Worm (Caenorhabditis elegans) whole organism, L3 larva: ENCODE results near the gene Y41C4A.8.

ENCODE experiments used
- R02D3.7 ChIP-seq: fragments of 150-350 bp; optimal IDR thresholded peaks from 2 replicates; lab custom pipeline; 2014; ENCODE audit warnings: missing biosample characterization, missing genetic modification characterization
- ZK546.5 ChIP-seq: sonication (generic microtip); optimal IDR thresholded peaks from 2 replicates; lab custom pipeline; 2017; ENCODE audit warnings: missing biosample characterization, missing genetic modification characterization
- aly-2 ChIP-seq: fragments of 150-350 bp; optimal IDR thresholded peaks from 2 replicates; lab custom pipeline; 2014; ENCODE audit warnings: missing biosample characterization, missing genetic modification characterization
- ceh-16 ChIP-seq: sonication (generic microtip); optimal IDR thresholded peaks from 2 replicates; lab custom pipeline; 2017; ENCODE audit warnings: missing biosample characterization, missing genetic modification characterization
- ceh-28 ChIP-seq: fragments of 150-350 bp; optimal IDR thresholded peaks from 2 replicates; lab custom pipeline; 2014; ENCODE audit warnings: missing biosample characterization, missing genetic modification reagents, missing genetic modification characterization
- ceh-82 ChIP-seq: fragments of 150-350 bp; optimal IDR thresholded peaks from 2 replicates; lab custom pipeline; 2014; ENCODE audit warnings: missing biosample characterization, missing genetic modification characterization
- ceh-9 ChIP-seq: sonication (generic microtip); optimal IDR thresholded peaks from 2 replicates; lab custom pipeline; 2018; ENCODE audit warnings: missing biosample characterization, missing genetic modification characterization
- daf-12 ChIP-seq: fragments of 150-350 bp; optimal IDR thresholded peaks from 2 replicates; lab custom pipeline; 2014; ENCODE audit warnings: missing biosample characterization, missing genetic modification reagents, missing genetic modification characterization
- egl-27 ChIP-seq: sonication (generic microtip); optimal IDR thresholded peaks from 4 replicates; lab custom pipeline; 2017; ENCODE audit warnings: missing biosample characterization, missing genetic modification reagents, missing genetic modification characterization
- egl-5 ChIP-seq: fragments of 150-350 bp; optimal IDR thresholded peaks from 2 replicates; lab custom pipeline; 2017; ENCODE audit warnings: missing biosample characterization, missing genetic modification reagents, missing genetic modification characterization, inconsistent platforms
- elt-2 ChIP-seq: sonication (generic microtip); optimal IDR thresholded peaks from 2 replicates; lab custom pipeline; 2016; ENCODE audit warnings: missing genetic modification reagents, mild to moderate bottlenecking, missing genetic modification characterization, missing compliant biosample characterization
- elt-3 ChIP-seq, 3 experiments: fragments of 150-350 bp in 1 of 3; sonication (generic microtip) in 2 of 3; optimal IDR thresholded peaks; 2 replicates in 2 of 3; 4 replicates in 1 of 3; lab custom pipeline; 2014 to 2017; ENCODE audit warnings: missing biosample characterization in 3 of 3, missing genetic modification characterization in 3 of 3
- eor-1 ChIP-seq, 2 experiments: fragments of 150-350 bp; optimal IDR thresholded peaks; 2 replicates each; lab custom pipeline; 2014 to 2018; ENCODE audit warnings: missing biosample characterization in 2 of 2, missing genetic modification characterization in 2 of 2
- fkh-10 ChIP-seq: sonication (generic microtip); optimal IDR thresholded peaks from 2 replicates; lab custom pipeline; 2017; ENCODE audit warnings: missing biosample characterization, missing genetic modification reagents, missing genetic modification characterization
- fkh-2 ChIP-seq: fragments of 150-350 bp; optimal IDR thresholded peaks from 2 replicates; lab custom pipeline; 2014; ENCODE audit warnings: missing biosample characterization, missing genetic modification reagents, missing genetic modification characterization
- hmg-11 ChIP-seq: sonication (generic microtip); optimal IDR thresholded peaks from 2 replicates; lab custom pipeline; 2016; ENCODE audit warnings: missing genetic modification characterization, missing compliant biosample characterization
- jun-1 ChIP-seq: fragments of 150-350 bp; optimal IDR thresholded peaks from 2 replicates; lab custom pipeline; 2014; ENCODE audit warnings: missing biosample characterization, missing genetic modification reagents, missing genetic modification characterization
- lin-15B ChIP-seq: fragments of 150-350 bp; optimal IDR thresholded peaks from 2 replicates; lab custom pipeline; 2014; ENCODE audit warnings: missing biosample characterization, missing genetic modification characterization
- lin-39 ChIP-seq: fragments of 150-350 bp; optimal IDR thresholded peaks from 2 replicates; lab custom pipeline; 2018; ENCODE audit warnings: missing biosample characterization, missing genetic modification reagents, missing genetic modification characterization
- lsy-12 ChIP-seq: sonication (generic microtip); optimal IDR thresholded peaks from 2 replicates; lab custom pipeline; 2016; ENCODE audit warnings: mild to moderate bottlenecking, missing genetic modification characterization, missing compliant biosample characterization
- mml-1 ChIP-seq: fragments of 150-350 bp; sonication (generic microtip); optimal IDR thresholded peaks from 3 replicates; lab custom pipeline; 2014; ENCODE audit warnings: missing biosample characterization, missing genetic modification characterization
- nhr-11 ChIP-seq: fragments of 150-350 bp; optimal IDR thresholded peaks from 2 replicates; lab custom pipeline; 2014; ENCODE audit warnings: missing biosample characterization, missing genetic modification characterization
- nhr-12 ChIP-seq: fragments of 150-350 bp; optimal IDR thresholded peaks from 2 replicates; lab custom pipeline; 2014; ENCODE audit warnings: missing biosample characterization, missing genetic modification characterization
- nhr-23 ChIP-seq: fragments of 150-350 bp; optimal IDR thresholded peaks from 2 replicates; lab custom pipeline; 2014; ENCODE audit warnings: missing biosample characterization, missing genetic modification reagents, missing genetic modification characterization
- nhr-237 ChIP-seq: fragments of 150-350 bp; optimal IDR thresholded peaks from 2 replicates; lab custom pipeline; 2014; ENCODE audit warnings: missing biosample characterization, missing genetic modification characterization
- nhr-28 ChIP-seq: fragments of 150-350 bp; optimal IDR thresholded peaks from 2 replicates; lab custom pipeline; 2014; ENCODE audit warnings: missing biosample characterization, missing genetic modification characterization
- nhr-76 ChIP-seq: fragments of 150-350 bp; sonication (generic microtip); optimal IDR thresholded peaks from 5 replicates; lab custom pipeline; 2014; ENCODE audit warnings: missing biosample characterization, missing genetic modification characterization
- nhr-77 ChIP-seq: fragments of 150-350 bp; optimal IDR thresholded peaks from 2 replicates; lab custom pipeline; 2014; ENCODE audit warnings: missing biosample characterization, missing genetic modification characterization
- pha-4 ChIP-seq: fragments of 150-350 bp; optimal IDR thresholded peaks from 2 replicates; lab custom pipeline; 2014; ENCODE audit warnings: missing biosample characterization, missing genetic modification reagents, missing genetic modification characterization
- pqm-1 ChIP-seq: fragments of 150-350 bp; optimal IDR thresholded peaks from 2 replicates; lab custom pipeline; 2017; ENCODE audit warnings: missing biosample characterization, missing genetic modification characterization, inconsistent platforms
- snpc-4 ChIP-seq: fragments of 150-350 bp; optimal IDR thresholded peaks from 2 replicates; lab custom pipeline; 2014; ENCODE audit warnings: missing biosample characterization, missing genetic modification characterization
- tbx-2 ChIP-seq: sonication (generic microtip); optimal IDR thresholded peaks from 2 replicates; lab custom pipeline; 2016; ENCODE audit warnings: mild to moderate bottlenecking, missing genetic modification characterization, missing compliant biosample characterization
- unc-39 ChIP-seq: sonication (generic microtip); optimal IDR thresholded peaks from 4 replicates; lab custom pipeline; 2017; ENCODE audit warnings: missing biosample characterization, missing genetic modification characterization
- ztf-4 ChIP-seq: fragments of 150-350 bp; optimal IDR thresholded peaks from 2 replicates; lab custom pipeline; 2014; ENCODE audit warnings: missing biosample characterization, missing genetic modification characterization

Y41C4A.8 gene

DNA sequence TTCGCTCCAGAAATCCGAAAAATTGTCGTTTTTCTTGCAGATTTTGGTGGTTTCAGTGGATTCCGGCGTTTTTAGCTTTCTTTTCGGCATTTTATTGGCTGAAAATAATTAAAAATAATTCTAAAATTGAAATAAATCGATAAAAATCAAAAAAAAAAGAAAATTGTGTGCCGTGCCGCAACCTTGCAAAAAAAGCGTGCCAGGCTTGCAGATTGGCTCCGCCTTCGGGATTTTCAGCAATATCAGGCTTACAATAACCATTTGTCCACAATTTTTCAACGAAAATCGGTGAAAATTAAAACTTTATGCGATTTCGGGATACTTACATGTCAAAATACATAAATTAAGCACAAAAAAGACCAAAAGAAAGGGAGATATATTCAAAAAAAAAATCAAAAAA is 9.9 kb upstream of the Y41C4A.8 start, which contains the start of gene Y41C4A.9:
Gene Y41C4A.9, minus strand, starts transcription at position 98 of the 400 bp plus-strand sequence.
- TF ChIP-seq lin-15B (tag; lab: Kevin White, UChicago) (no peak), mml-1 (no peak)

- TF ChIP-seq nhr-23 (peak; percentile 15), nhr-11 (tag; lab: Kevin White, UChicago) (no peak), ceh-82 (tag; lab: Kevin White, UChicago) (no peak), ceh-28 (tag; lab: Kevin White, UChicago) (peak; percentile 13)
These were observed 2.0 kb downstream of the Y41C4A.8 start, which contains the start of gene col-96 for ce11 chrIII:11706665-11707064. Gene col-96, minus strand, starts transcription at chrIII:11706765.

DNA sequence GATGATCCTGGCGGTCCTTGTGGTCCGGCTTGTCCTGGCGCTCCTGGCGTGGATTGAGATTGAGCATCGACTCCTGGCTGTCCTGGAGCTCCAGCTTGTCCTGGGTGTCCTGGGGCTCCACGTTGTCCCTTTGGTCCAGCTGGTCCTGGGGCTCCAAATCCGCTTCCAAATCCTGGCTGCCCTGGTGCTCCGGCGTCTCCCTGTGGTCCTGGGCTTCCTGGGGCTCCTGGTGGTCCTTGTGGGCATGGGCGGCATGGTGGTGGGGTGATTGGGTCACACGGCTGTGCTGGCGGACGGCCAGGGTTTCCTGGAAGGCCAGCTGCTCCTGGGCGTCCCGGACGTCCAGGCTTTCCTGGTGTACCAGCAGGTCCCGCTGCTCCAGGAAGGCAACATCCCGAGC is 2.7 kb downstream of the Y41C4A.8 start:
- TF ChIP-seq ceh-9 (tag; lab: Kevin White, UChicago) (no peak), aly-2 (tag; lab: Kevin White, UChicago) (no peak), nhr-76 (no peak)

DNA sequence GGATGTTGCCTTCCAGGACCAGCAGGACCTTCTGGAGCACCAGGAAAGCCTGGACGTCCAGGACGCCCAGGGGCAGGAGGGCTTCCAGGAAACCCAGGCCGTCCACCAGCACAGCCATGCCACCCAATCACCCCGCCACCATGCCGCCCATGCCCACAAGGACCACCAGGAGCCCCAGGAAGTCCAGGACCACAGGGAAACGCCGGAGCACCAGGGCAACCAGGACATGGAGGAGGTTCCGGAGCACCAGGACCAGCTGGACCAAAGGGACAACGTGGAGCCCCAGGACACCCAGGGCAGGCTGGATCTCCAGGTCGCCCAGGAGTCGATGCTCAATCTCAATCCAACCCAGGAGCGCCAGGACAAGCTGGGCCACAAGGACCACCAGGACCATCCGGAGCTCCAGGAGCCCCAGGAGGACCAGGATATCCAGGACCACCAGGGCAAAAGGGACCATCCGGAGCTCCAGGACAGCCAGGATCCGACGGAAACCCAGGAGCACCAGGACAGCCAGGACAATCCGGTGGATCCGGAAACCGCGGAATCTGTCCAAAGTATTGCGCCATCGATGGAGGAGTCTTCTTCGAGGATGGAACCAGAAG is 4.1 kb downstream of the Y41C4A.8 start:
- TF ChIP-seq nhr-237 (tag; lab: Kevin White, UChicago) (no peak), nhr-12 (tag; lab: Kevin White, UChicago) (no peak), nhr-77 (no peak), mml-1 (no peak), aly-2 (tag; lab: Kevin White, UChicago) (no peak)

DNA sequence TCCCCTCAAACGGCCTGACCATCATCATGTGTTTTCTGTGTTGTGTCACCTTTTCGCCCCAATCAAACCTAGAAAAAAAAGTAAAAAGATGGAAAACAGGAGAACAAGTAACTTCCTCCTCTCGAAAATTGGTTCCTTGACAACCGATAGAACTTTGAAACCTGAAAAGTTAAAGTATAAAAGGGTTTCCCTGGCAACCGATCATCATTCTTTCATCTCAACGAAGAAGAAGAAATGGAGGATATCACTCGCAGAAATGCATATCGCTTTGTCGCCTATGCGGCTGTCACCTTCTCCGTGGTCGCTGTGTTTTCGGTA is 4.9 kb downstream of the Y41C4A.8 start, which contains the start of gene col-95:
Gene col-95, plus strand, starts transcription at position 219 of the 318 bp plus-strand sequence.
- TF ChIP-seq daf-12 (tag; lab: Kevin White, UChicago) (no peak), ceh-28 (tag; lab: Kevin White, UChicago) (no peak), snpc-4 (no peak), lin-15B (tag; lab: Kevin White, UChicago) (no peak), R02D3.7 (tag; lab: Kevin White, UChicago) (no peak), tbx-2 (no peak), egl-27 (tag; lab: Kevin White, UChicago) (no peak), ceh-16 (tag; lab: Kevin White, UChicago) (no peak), nhr-12 (tag; lab: Kevin White, UChicago) (no peak), elt-3 (tag; optimal IDR thresholded peaks at IDR 0.05; lab: Kevin White, UChicago) (no peak), elt-2 (tag; lab: Kevin White, UChicago) (no peak), lin-39 (tag; lab: Kevin White, UChicago) (no peak), aly-2 (tag; lab: Kevin White, UChicago) (no peak), nhr-76 (no peak), fkh-2 (tag; lab: Kevin White, UChicago) (no peak), unc-39 (tag; lab: Kevin White, UChicago) (no peak), ZK546.5 (no peak), hmg-11 (no peak)

DNA sequence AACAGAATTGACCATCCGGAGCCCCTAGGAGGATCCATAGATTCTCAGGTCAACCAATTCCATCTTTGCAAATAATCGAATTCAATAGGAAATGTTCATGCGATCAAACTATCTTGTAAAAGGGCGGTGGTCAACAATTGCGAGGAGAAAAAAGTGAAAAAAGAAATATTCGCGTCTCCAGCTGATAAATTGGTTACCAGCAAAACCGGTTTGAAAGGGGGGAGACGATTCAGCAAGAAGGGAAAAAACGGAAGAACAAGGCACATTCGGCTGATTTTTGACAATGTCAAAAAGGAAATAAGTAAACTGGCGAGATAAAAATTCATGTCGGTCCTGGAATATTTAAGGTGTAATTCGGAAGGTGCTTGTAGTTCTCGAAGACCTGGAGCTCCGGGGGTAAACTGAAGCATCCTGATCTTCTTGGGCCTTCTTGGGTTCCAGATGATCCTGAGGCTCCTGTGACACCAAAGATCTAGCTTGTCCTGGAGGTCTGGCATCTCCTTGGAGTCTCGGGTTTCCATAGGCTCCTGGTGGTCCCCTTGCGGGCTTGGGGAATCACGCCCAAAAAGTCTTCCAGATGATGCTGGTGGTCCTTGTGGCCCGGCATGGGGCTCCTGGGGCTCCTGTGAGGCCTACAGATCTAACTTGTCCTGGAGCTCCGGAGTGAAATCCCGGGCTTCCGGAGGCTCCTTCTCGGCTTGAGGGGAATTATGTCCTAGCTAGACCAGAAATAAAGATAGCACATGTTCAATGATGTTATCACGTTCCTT is 5.4 kb downstream of the Y41C4A.8 start:
- TF ChIP-seq ceh-82 (tag; lab: Kevin White, UChicago) (no peak), elt-3 (tag; optimal IDR thresholded peaks at IDR 0.05; lab: Kevin White, UChicago) (no peak), lsy-12 (tag; lab: Kevin White, UChicago) (no peak), lin-39 (tag; lab: Kevin White, UChicago) (no peak), snpc-4 (no peak), nhr-237 (tag; lab: Kevin White, UChicago) (no peak), nhr-28 (no peak), nhr-76 (no peak)

DNA sequence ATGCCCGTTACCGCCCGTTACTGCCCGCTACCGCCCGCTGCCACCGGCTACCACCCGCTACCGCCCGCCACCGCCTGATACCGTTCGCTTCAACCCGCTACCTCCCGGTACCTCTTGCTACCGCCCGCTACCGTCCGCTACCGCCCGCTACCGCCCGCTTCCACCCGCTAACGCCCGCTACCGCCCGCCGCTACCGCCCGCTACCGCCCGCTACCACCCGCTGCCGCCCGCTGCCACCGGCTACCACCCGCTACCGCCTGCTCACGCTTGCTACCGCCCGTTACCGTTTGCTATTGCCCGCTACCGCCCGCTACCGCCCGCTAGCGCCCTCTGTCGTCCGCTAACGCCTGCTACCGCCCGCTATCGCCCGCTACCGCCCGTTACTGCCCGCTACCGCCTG is 6.8 kb downstream of the Y41C4A.8 start:
- TF ChIP-seq eor-1 (tag; optimal IDR thresholded peaks at IDR 0.05; lab: Kevin White, UChicago) (no peak), egl-27 (tag; lab: Kevin White, UChicago) (no peak), ztf-4 (no peak), fkh-10 (GFP tag; lab: Kevin White, UChicago) (no peak), nhr-23 (no peak), ceh-28 (tag; lab: Kevin White, UChicago) (no peak), jun-1 (tag; lab: Kevin White, UChicago) (no peak), snpc-4 (no peak), tbx-2 (no peak), egl-5 (tag; lab: Kevin White, UChicago) (no peak), pqm-1 (tag; lab: Kevin White, UChicago) (no peak), pha-4 (tag; lab: Kevin White, UChicago) (no peak), ceh-16 (tag; lab: Kevin White, UChicago) (no peak)
